Worm (Caenorhabditis elegans) whole organism, midembryonic: ENCODE results near the gene anmt-1.

ENCODE experiments used
- T22C8.4 ChIP-seq: fragments of 200-800 bp; sonication (Bioruptor generic); IDR thresholded peaks from 2 replicates; pipeline ENCODE4 v1.3.6; 2022; ENCODE audit warnings: missing genetic modification characterization, missing compliant biosample characterization
- cog-1 ChIP-seq: sonication (generic microtip); optimal IDR thresholded peaks from 2 replicates; lab custom pipeline; 2016; ENCODE audit warnings: missing genetic modification characterization, missing compliant biosample characterization
- flt-1 ChIP-seq: fragments of 200-800 bp; sonication (Bioruptor generic); IDR thresholded peaks from 2 replicates; pipeline ENCODE4 v1.3.6; 2022; ENCODE audit warnings: missing genetic modification characterization, missing compliant biosample characterization
- klf-2 ChIP-seq: fragments of 200-800 bp; sonication (Bioruptor generic); conservative IDR thresholded peaks from 2 replicates; pipeline ENCODE4 v1.3.6; 2022; ENCODE audit warnings: missing genetic modification reagents, missing genetic modification characterization, missing compliant biosample characterization
- med-1 ChIP-seq: sonication (generic microtip); optimal IDR thresholded peaks from 2 replicates; lab custom pipeline; 2017; ENCODE audit warnings: missing genetic modification characterization, mild to moderate bottlenecking, missing compliant biosample characterization, antibody characterized with exemption, missing genetic modification reagents; ENCODE audit not compliant: insufficient read depth
- ref-1 ChIP-seq: fragments of 200-800 bp; sonication (Bioruptor generic); conservative IDR thresholded peaks from 2 replicates; pipeline ENCODE4 v1.3.6; 2022; ENCODE audit warnings: missing genetic modification reagents, missing genetic modification characterization, missing compliant biosample characterization
- tab-1 ChIP-seq: fragments of 200-800 bp; sonication (Bioruptor generic); IDR thresholded peaks from 2 replicates; pipeline ENCODE4 v1.3.6; 2022; ENCODE audit warnings: missing genetic modification characterization, missing compliant biosample characterization
- ztf-23 ChIP-seq: fragments of 200-800 bp; sonication (Bioruptor generic); IDR thresholded peaks from 2 replicates; pipeline ENCODE4 v1.3.6; 2022; ENCODE audit warnings: missing genetic modification reagents, missing genetic modification characterization, missing compliant biosample characterization
- ztf-29 ChIP-seq: fragments of 200-800 bp; sonication (Bioruptor generic); IDR thresholded peaks from 2 replicates; pipeline ENCODE4 v1.3.6; 2022; ENCODE audit warnings: missing genetic modification reagents, missing genetic modification characterization, missing compliant biosample characterization

The anmt-1 gene

ce11 chrIII:8664897-8665388 is 19.7 kb upstream of the anmt-1 start, which contains the start of gene F22B7.1:
Gene F22B7.1, plus strand, starts transcription at chrIII:8665338.
- TF ChIP-seq klf-2 (GFP tag; lab: Robert Waterston, UW) (no peak), ztf-29 (GFP tag; lab: Robert Waterston, UW) (no peak), T22C8.4 (GFP tag; lab: Robert Waterston, UW) (no peak), med-1 (GFP tag; lab: Kevin White, UChicago) (no peak), ref-1 (GFP tag; lab: Robert Waterston, UW) (no peak), ztf-23 (no peak), tab-1 (GFP tag; lab: Robert Waterston, UW) (no peak), cog-1 (tag; lab: Kevin White, UChicago) (no peak), flt-1 (no peak)

- TF ChIP-seq ztf-29 (GFP tag; lab: Robert Waterston, UW) (no peak), klf-2 (GFP tag; lab: Robert Waterston, UW) (no peak)
Measured at ce11 chrIII:8667382-8667781, 17.2 kb upstream of the anmt-1 start, which contains the start of gene dpy-19. Gene dpy-19, minus strand, starts transcription at chrIII:8667482.

- TF ChIP-seq tab-1 (GFP tag; lab: Robert Waterston, UW) (no peak), klf-2 (GFP tag; lab: Robert Waterston, UW) (no peak), cog-1 (tag; lab: Kevin White, UChicago) (no peak), ref-1 (GFP tag; lab: Robert Waterston, UW) (no peak), flt-1 (no peak), T22C8.4 (GFP tag; lab: Robert Waterston, UW) (no peak), med-1 (GFP tag; lab: Kevin White, UChicago) (no peak)
Measured at ce11 chrIII:8668717-8669116, 15.9 kb upstream of the anmt-1 start.

- TF ChIP-seq cog-1 (tag; lab: Kevin White, UChicago) (no peak), ztf-23 (no peak), klf-2 (GFP tag; lab: Robert Waterston, UW) (no peak), T22C8.4 (GFP tag; lab: Robert Waterston, UW) (no peak), ztf-29 (GFP tag; lab: Robert Waterston, UW) (no peak), tab-1 (GFP tag; lab: Robert Waterston, UW) (no peak), ref-1 (GFP tag; lab: Robert Waterston, UW) (no peak), flt-1 (no peak), med-1 (GFP tag; lab: Kevin White, UChicago) (no peak)
Measured at ce11 chrIII:8674980-8675485, 9.6 kb upstream of the anmt-1 start, which contains the start of gene pgl-2. Gene pgl-2, minus strand, starts transcription at chrIII:8675435.

ce11 chrIII:8678371-8678770 is 6.2 kb upstream of the anmt-1 start:
- TF ChIP-seq ztf-29 (GFP tag; lab: Robert Waterston, UW) (peak; percentile 99), cog-1 (tag; lab: Kevin White, UChicago) (peak; percentile 92), ref-1 (GFP tag; lab: Robert Waterston, UW) (peak; percentile 95), klf-2 (GFP tag; lab: Robert Waterston, UW) (peak; percentile 98), ztf-23 (peak; percentile 97), med-1 (GFP tag; lab: Kevin White, UChicago) (peak; percentile 84), T22C8.4 (GFP tag; lab: Robert Waterston, UW) (peak; percentile 96), tab-1 (GFP tag; lab: Robert Waterston, UW) (peak; percentile 99), flt-1 (peak; percentile 99)

- TF ChIP-seq ztf-29 (GFP tag; lab: Robert Waterston, UW) (no peak), T22C8.4 (GFP tag; lab: Robert Waterston, UW) (no peak)
Measured at ce11 chrIII:8683679-8684263, 837 bp upstream of the anmt-1 start, which contains the start of gene fli-1. Gene fli-1, minus strand, starts transcription at chrIII:8683736.

- TF ChIP-seq T22C8.4 (GFP tag; lab: Robert Waterston, UW) (no peak), cog-1 (tag; lab: Kevin White, UChicago) (no peak), klf-2 (GFP tag; lab: Robert Waterston, UW) (no peak), flt-1 (no peak), ref-1 (GFP tag; lab: Robert Waterston, UW) (no peak), ztf-29 (GFP tag; lab: Robert Waterston, UW) (no peak), med-1 (GFP tag; lab: Kevin White, UChicago) (no peak), tab-1 (GFP tag; lab: Robert Waterston, UW) (no peak), ztf-23 (no peak)
Measured at ce11 chrIII:8685590-8686240, 1.1 kb downstream of the anmt-1 start.

- no peak for TF ChIP-seq med-1 (GFP tag; lab: Kevin White, UChicago)
- no peak for TF ChIP-seq klf-2 (GFP tag; lab: Robert Waterston, UW)
- TF ChIP-seq cog-1 (tag; lab: Kevin White, UChicago): no peak
- TF ChIP-seq ref-1 (GFP tag; lab: Robert Waterston, UW): no peak
- TF ChIP-seq T22C8.4 (GFP tag; lab: Robert Waterston, UW): no peak
- TF ChIP-seq flt-1: no peak
- TF ChIP-seq ztf-29 (GFP tag; lab: Robert Waterston, UW): no peak
- no peak for TF ChIP-seq tab-1 (GFP tag; lab: Robert Waterston, UW)
- TF ChIP-seq ztf-23: no peak
Measured at ce11 chrIII:8688438-8688946, 3.9 kb downstream of the anmt-1 start, which contains the start of gene hadb-1. Gene hadb-1, minus strand, starts transcription at chrIII:8688488.

- TF ChIP-seq ztf-29 (GFP tag; lab: Robert Waterston, UW) (no peak), med-1 (GFP tag; lab: Kevin White, UChicago) (no peak), cog-1 (tag; lab: Kevin White, UChicago) (no peak), ref-1 (GFP tag; lab: Robert Waterston, UW) (no peak), T22C8.4 (GFP tag; lab: Robert Waterston, UW) (no peak), flt-1 (no peak), tab-1 (GFP tag; lab: Robert Waterston, UW) (no peak), ztf-23 (no peak)
Measured at ce11 chrIII:8689143-8689542, 4.5 kb downstream of the anmt-1 start.
